Worm (Caenorhabditis elegans) whole organism, young adult: ENCODE results near the gene dpy-7.

Experiments used
- B0035.1 ChIP-seq: sonication (generic microtip); optimal IDR thresholded peaks from 2 replicates; lab custom pipeline; 2016; ENCODE audit warnings: missing genetic modification characterization, mild to moderate bottlenecking, missing compliant biosample characterization, missing genotype, missing genetic modification reagents
- B0261.1 ChIP-seq: sonication (generic microtip); optimal IDR thresholded peaks from 2 replicates; lab custom pipeline; 2016; ENCODE audit warnings: mild to moderate bottlenecking, missing genetic modification characterization, moderate library complexity, missing compliant biosample characterization
- D2030.7 ChIP-seq: fragments of 200-800 bp; sonication (Bioruptor generic); IDR thresholded peaks from 2 replicates; pipeline ENCODE4 v1.3.6; 2022; ENCODE audit warnings: missing genetic modification reagents, missing genetic modification characterization, missing compliant biosample characterization
- F10E7.11 ChIP-seq: sonication (generic microtip); optimal IDR thresholded peaks from 2 replicates; lab custom pipeline; 2017; ENCODE audit warnings: mild to moderate bottlenecking, missing genetic modification characterization, moderate library complexity, missing compliant biosample characterization
- F33H1.4 ChIP-seq: fragments of 200-800 bp; sonication (Bioruptor generic); IDR thresholded peaks from 2 replicates; pipeline ENCODE4 v1.3.6; 2022; ENCODE audit warnings: missing genetic modification reagents, missing genetic modification characterization, missing compliant biosample characterization
- F37B4.10 ChIP-seq: fragments of 200-800 bp; sonication (Bioruptor generic); IDR thresholded peaks from 2 replicates; pipeline ENCODE4 v1.3.6; 2022; ENCODE audit warnings: missing genetic modification characterization, missing compliant biosample characterization
- K11D2.4 ChIP-seq: fragments of 200-800 bp; sonication (Bioruptor generic); IDR thresholded peaks from 2 replicates; pipeline ENCODE4 v1.3.6; 2022; ENCODE audit warnings: missing genetic modification reagents, missing genetic modification characterization, missing compliant biosample characterization
- Y53F4B.3 ChIP-seq: fragments of 200-800 bp; sonication (Bioruptor generic); IDR thresholded peaks from 2 replicates; pipeline ENCODE4 v1.3.6; 2022; ENCODE audit warnings: missing genetic modification reagents, missing genetic modification characterization, missing compliant biosample characterization
- Y56A3A.18 ChIP-seq: fragments of 200-800 bp; sonication (Bioruptor generic); IDR thresholded peaks from 2 replicates; pipeline ENCODE4 v1.3.6; 2022; ENCODE audit warnings: missing genetic modification reagents, missing genetic modification characterization, missing compliant biosample characterization
- Y67H2A.10 ChIP-seq: fragments of 200-800 bp; sonication (Bioruptor generic); conservative IDR thresholded peaks from 2 replicates; pipeline ENCODE4 v1.3.6; 2022; ENCODE audit warnings: missing genetic modification reagents, missing genetic modification characterization, missing compliant biosample characterization
- Y95B8A.8 ChIP-seq: fragments of 200-800 bp; sonication (Bioruptor generic); IDR thresholded peaks from 2 replicates; pipeline ENCODE4 v1.3.6; 2022; ENCODE audit warnings: missing genetic modification reagents, missing genetic modification characterization, missing compliant biosample characterization
- ama-1 ChIP-seq, 3 experiments: fragments of 150-350 bp in 1 of 3; sonication (generic microtip) in 2 of 3; optimal IDR thresholded peaks; 2 replicates each; lab custom pipeline; 2014 to 2018; ENCODE audit warnings: missing biosample characterization in 2 of 3, missing genetic modification characterization in 2 of 3, missing genetic modification reagents in 2 of 3
- athp-1 ChIP-seq: sonication (generic microtip); optimal IDR thresholded peaks from 2 replicates; lab custom pipeline; 2017; ENCODE audit warnings: mild to moderate bottlenecking, missing genetic modification characterization, missing compliant biosample characterization
- attf-3 ChIP-seq: fragments of 200-800 bp; sonication (Bioruptor generic); conservative IDR thresholded peaks from 2 replicates; pipeline ENCODE4 v1.3.6; 2022; ENCODE audit warnings: missing genetic modification reagents, missing genetic modification characterization, missing compliant biosample characterization
- attf-6 ChIP-seq: fragments of 200-800 bp; sonication (Bioruptor generic); IDR thresholded peaks from 2 replicates; pipeline ENCODE4 v1.3.6; 2022; ENCODE audit warnings: missing genetic modification reagents, missing genetic modification characterization, missing compliant biosample characterization
- bed-1 ChIP-seq: fragments of 200-800 bp; sonication (Bioruptor generic); IDR thresholded peaks from 2 replicates; pipeline ENCODE4 v1.3.6; 2022; ENCODE audit warnings: missing genetic modification reagents, missing genetic modification characterization, missing compliant biosample characterization
- bed-2 ChIP-seq: fragments of 200-800 bp; sonication (Bioruptor generic); IDR thresholded peaks from 2 replicates; pipeline ENCODE4 v1.3.6; 2022; ENCODE audit warnings: missing genetic modification reagents, missing genetic modification characterization, missing compliant biosample characterization
- ceh-40 ChIP-seq: fragments of 200-800 bp; sonication (Bioruptor generic); IDR thresholded peaks from 2 replicates; pipeline ENCODE4 v1.3.6; 2022; ENCODE audit warnings: missing genetic modification characterization, missing compliant biosample characterization
- chd-7 ChIP-seq: sonication (generic microtip); optimal IDR thresholded peaks from 2 replicates; lab custom pipeline; 2016; ENCODE audit warnings: mild to moderate bottlenecking, missing genetic modification characterization, moderate library complexity, missing compliant biosample characterization
- dpl-1 ChIP-seq: fragments of 150-350 bp; optimal IDR thresholded peaks from 2 replicates; lab custom pipeline; 2014; ENCODE audit warnings: missing biosample characterization, missing genetic modification reagents, missing genetic modification characterization
- egl-18 ChIP-seq: fragments of 200-800 bp; sonication (Bioruptor generic); IDR thresholded peaks from 2 replicates; pipeline ENCODE4 v1.3.6; 2022; ENCODE audit warnings: missing genetic modification reagents, missing genetic modification characterization, missing compliant biosample characterization
- ekl-4 ChIP-seq: fragments of 200-800 bp; sonication (Bioruptor generic); IDR thresholded peaks from 2 replicates; pipeline ENCODE4 v1.3.6; 2022; ENCODE audit warnings: missing genetic modification reagents, missing genetic modification characterization, missing compliant biosample characterization
- hlh-12 ChIP-seq: sonication (generic microtip); optimal IDR thresholded peaks from 2 replicates; lab custom pipeline; 2016; ENCODE audit warnings: missing genetic modification characterization, missing compliant biosample characterization
- hmg-1.2 ChIP-seq: fragments of 200-800 bp; sonication (Bioruptor generic); IDR thresholded peaks from 2 replicates; pipeline ENCODE4 v1.3.6; 2022; ENCODE audit warnings: missing genetic modification reagents, missing genetic modification characterization, missing compliant biosample characterization
- let-526 ChIP-seq: fragments of 200-800 bp; sonication (Bioruptor generic); IDR thresholded peaks from 2 replicates; pipeline ENCODE4 v1.3.6; 2022; ENCODE audit warnings: missing genetic modification reagents, missing genetic modification characterization, missing compliant biosample characterization
- lin-26 ChIP-seq: fragments of 200-800 bp; sonication (Bioruptor generic); IDR thresholded peaks from 2 replicates; pipeline ENCODE4 v1.3.6; 2022; ENCODE audit warnings: missing genetic modification reagents, missing genetic modification characterization, missing compliant biosample characterization
- lin-40 ChIP-seq: sonication (generic microtip); optimal IDR thresholded peaks from 2 replicates; lab custom pipeline; 2016; ENCODE audit warnings: missing genetic modification characterization, mild to moderate bottlenecking, missing compliant biosample characterization, missing genotype, missing genetic modification reagents
- lir-1 ChIP-seq: fragments of 200-800 bp; sonication (Bioruptor generic); conservative IDR thresholded peaks from 2 replicates; pipeline ENCODE4 v1.3.6; 2022; ENCODE audit warnings: missing genetic modification reagents, missing genetic modification characterization, missing compliant biosample characterization
- lsl-1 ChIP-seq: fragments of 200-800 bp; sonication (Bioruptor generic); optimal IDR thresholded peaks from 2 replicates; lab custom pipeline; 2018; ENCODE audit warnings: mild to moderate bottlenecking, missing genetic modification characterization, moderate library complexity, missing compliant biosample characterization
- mxl-1 ChIP-seq: sonication (generic microtip); optimal IDR thresholded peaks from 2 replicates; lab custom pipeline; 2016; ENCODE audit warnings: missing genetic modification characterization, missing compliant biosample characterization
- nhr-179 ChIP-seq: sonication (generic microtip); optimal IDR thresholded peaks from 2 replicates; lab custom pipeline; 2016; ENCODE audit warnings: mild to moderate bottlenecking, missing genetic modification characterization, missing compliant biosample characterization
- pbrm-1 ChIP-seq: fragments of 200-800 bp; sonication (Bioruptor generic); IDR thresholded peaks from 2 replicates; pipeline ENCODE4 v1.3.6; 2022; ENCODE audit warnings: missing genetic modification reagents, missing genetic modification characterization, missing compliant biosample characterization
- pha-4 ChIP-seq: fragments of 150-350 bp; sonication (generic microtip); optimal IDR thresholded peaks from 2 replicates; lab custom pipeline; 2014; ENCODE audit warnings: missing biosample characterization, missing genetic modification reagents, missing genetic modification characterization
- rec-8 ChIP-seq, 2 experiments: sonication (generic microtip); optimal IDR thresholded peaks; 2 replicates each; lab custom pipeline; 2016; ENCODE audit warnings: mild to moderate bottlenecking in 2 of 2, missing genetic modification characterization in 2 of 2, missing genetic modification reagents in 2 of 2, missing genotype in 2 of 2, missing biosample characterization in 1 of 2, missing compliant biosample characterization in 1 of 2, moderate library complexity in 1 of 2
- zfh-2 ChIP-seq: fragments of 200-800 bp; sonication (Bioruptor generic); conservative IDR thresholded peaks from 2 replicates; pipeline ENCODE4 v1.3.6; 2022; ENCODE audit warnings: missing genetic modification reagents, missing genetic modification characterization, missing compliant biosample characterization
- zim-3 ChIP-seq: sonication (generic microtip); optimal IDR thresholded peaks from 2 replicates; lab custom pipeline; 2017; ENCODE audit warnings: mild to moderate bottlenecking, missing genetic modification characterization, moderate library complexity, missing compliant biosample characterization
- ztf-18 ChIP-seq: sonication (generic microtip); optimal IDR thresholded peaks from 2 replicates; lab custom pipeline; 2016; ENCODE audit warnings: missing genotype, mild to moderate bottlenecking, missing genetic modification characterization, missing compliant biosample characterization
- ztf-26 ChIP-seq: sonication (generic microtip); optimal IDR thresholded peaks from 2 replicates; lab custom pipeline; 2017; ENCODE audit warnings: missing genetic modification characterization, missing compliant biosample characterization
- ztf-3 ChIP-seq: fragments of 200-800 bp; sonication (Bioruptor generic); optimal IDR thresholded peaks from 2 replicates; lab custom pipeline; 2018; ENCODE audit warnings: mild to moderate bottlenecking, missing genetic modification characterization, missing compliant biosample characterization

The dpy-7 gene

ce11 chrX:7537742-7538268 is at the start of gene dpy-7:
TSS of gene dpy-7 (minus strand) at chrX:7537792.
- TF ChIP-seq egl-18 (no peak), nhr-179 (tag; lab: Kevin White, UChicago) (no peak), B0035.1 (no peak), pha-4 (no peak), D2030.7 (GFP tag; lab: Robert Waterston, UW) (no peak), chd-7 (tag; lab: Kevin White, UChicago) (no peak), attf-6 (GFP tag; lab: Robert Waterston, UW) (no peak), K11D2.4 (GFP tag; lab: Robert Waterston, UW) (no peak), ama-1 (optimal IDR thresholded peaks at IDR 0.05; lab: Kevin White, UChicago) (no peak), ama-1 (GFP tag; optimal IDR thresholded peaks at IDR 0.05; lab: Kevin White, UChicago) (no peak), ztf-18 (tag; lab: Kevin White, UChicago) (no peak), ztf-3 (GFP tag; lab: Kevin White, UChicago) (no peak), bed-2 (GFP tag; lab: Robert Waterston, UW) (no peak), B0261.1 (tag; lab: Kevin White, UChicago) (no peak), let-526 (GFP tag; lab: Robert Waterston, UW) (no peak)
- TF ChIP-seq, all 124 proteins: peak for 0

ce11 chrX:7586588-7586987 is 49.0 kb upstream of the dpy-7 start:
- peak; percentile 52; the same call in 1 of the 2 replicates for TF ChIP-seq zfh-2 (GFP tag; lab: Robert Waterston, UW)
- TF ChIP-seq B0261.1 (tag; lab: Kevin White, UChicago), result no peak
- no peak for TF ChIP-seq F10E7.11 (tag; lab: Kevin White, UChicago)
- TF ChIP-seq hlh-12 (tag; lab: Kevin White, UChicago), result no peak
- no peak for TF ChIP-seq F33H1.4 (GFP tag; lab: Robert Waterston, UW)
- TF ChIP-seq ekl-4 (GFP tag; lab: Robert Waterston, UW), result no peak
- no peak for TF ChIP-seq lir-1 (GFP tag; lab: Robert Waterston, UW)
- no peak for TF ChIP-seq B0035.1
- no peak for TF ChIP-seq hmg-1.2 (GFP tag; lab: Robert Waterston, UW)
- no peak for TF ChIP-seq bed-1 (GFP tag; lab: Robert Waterston, UW)
- no peak for TF ChIP-seq lsl-1 (GFP tag; lab: Kevin White, UChicago)
- TF ChIP-seq athp-1 (tag; lab: Kevin White, UChicago), result no peak
- TF ChIP-seq Y95B8A.8 (GFP tag; lab: Robert Waterston, UW), result no peak
- TF ChIP-seq ztf-26 (tag; lab: Kevin White, UChicago), result peak; percentile 5
- no peak for TF ChIP-seq mxl-1 (tag; lab: Kevin White, UChicago)
- TF ChIP-seq ceh-40 (GFP tag; lab: Robert Waterston, UW), result no peak
- no peak for TF ChIP-seq egl-18

- no peak for TF ChIP-seq rec-8 (tag; optimal IDR thresholded peaks at IDR 0.05; lab: Kevin White, UChicago)
- no peak for TF ChIP-seq Y56A3A.18 (GFP tag; lab: Robert Waterston, UW)
- no peak for TF ChIP-seq zim-3 (tag; lab: Kevin White, UChicago)
- TF ChIP-seq Y53F4B.3 (GFP tag; lab: Robert Waterston, UW), result no peak
- peak; percentile 11 for TF ChIP-seq lin-40
- no peak for TF ChIP-seq pbrm-1
- no peak for TF ChIP-seq Y67H2A.10
- no peak for TF ChIP-seq F37B4.10 (GFP tag; lab: Robert Waterston, UW)
- TF ChIP-seq ztf-26 (tag; lab: Kevin White, UChicago), result peak; percentile 24
- 0 out of 2 replicates have a peak, but pooled peaks have one; percentile 23 for TF ChIP-seq lin-26 (GFP tag; lab: Robert Waterston, UW)
- no peak for TF ChIP-seq dpl-1 (GFP tag; lab: Kevin White, UChicago)
- no peak for TF ChIP-seq attf-3 (GFP tag; lab: Robert Waterston, UW)
- TF ChIP-seq, all 124 proteins: peak for 3
These were observed 48.1 kb upstream of the dpy-7 start, which contains the start of gene adt-2 for ce11 chrX:7585610-7586259. TSS of gene adt-2 (plus strand) at chrX:7586209.
